Fruit fly (Drosophila melanogaster): ENCODE data around the gene qtc.

DNA sequence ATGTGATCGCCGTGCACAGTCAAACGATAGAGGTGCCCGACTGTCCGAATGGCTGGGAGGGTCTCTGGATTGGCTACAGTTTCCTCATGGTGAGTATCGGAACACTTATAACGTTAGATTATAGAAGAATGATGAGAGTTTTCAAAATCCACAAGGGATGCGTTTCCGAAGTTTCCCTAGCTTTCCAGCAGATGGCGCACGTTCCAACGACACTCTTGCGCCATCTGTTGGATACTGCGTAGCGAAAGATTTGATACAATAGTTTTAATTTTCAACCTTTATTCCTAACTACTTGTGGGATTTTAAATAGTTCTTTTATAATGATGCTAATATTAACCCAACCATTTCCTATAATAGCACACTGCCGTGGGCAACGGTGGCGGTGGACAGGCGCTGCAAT lies 24.5 kb upstream of the qtc start:
- TF ChIP-seq CTCF (optimal IDR thresholded peaks at IDR 0.05) (peak; percentile 87 to 88), CG8478 (optimal IDR thresholded peaks at IDR 0.05) (no peak)

Measured in S2 (cell line).